Worm (Caenorhabditis elegans): ENCODE measurements around the gene klp-12.

DNA sequence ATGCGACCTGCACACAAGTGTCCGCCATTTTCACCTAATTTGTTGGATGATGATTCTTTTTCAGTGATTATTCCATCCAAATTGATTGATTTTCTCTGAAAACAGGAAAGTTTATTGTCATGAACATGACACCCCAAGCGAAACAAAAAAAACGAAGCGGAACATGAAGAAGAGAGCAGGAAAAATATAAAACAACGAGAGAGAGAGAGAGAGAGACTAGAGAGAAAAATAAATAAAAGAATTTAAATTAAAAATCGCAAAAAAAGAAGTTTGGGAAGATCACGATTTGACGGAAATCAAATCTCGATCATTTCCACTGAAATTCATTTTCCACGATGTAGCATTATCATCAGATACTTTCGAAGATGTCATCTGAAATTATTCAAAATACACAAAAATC, at the start of gene klp-12:
- TF ChIP-seq ama-1 (optimal IDR thresholded peaks at IDR 0.05) (no peak), pes-1 (GFP tag; IDR thresholded peaks at IDR 0.05) (no peak), hnd-1 (tag; optimal IDR thresholded peaks at IDR 0.05) (no peak), ets-7 (tag; optimal IDR thresholded peaks at IDR 0.05) (no peak), scrt-1 (GFP tag; IDR thresholded peaks at IDR 0.05) (no peak), ceh-36 (tag; optimal IDR thresholded peaks at IDR 0.05) (no peak), ceh-13 (GFP tag; optimal IDR thresholded peaks at IDR 0.05) (no peak)
